Worm (Caenorhabditis elegans) whole organism, young adult: ENCODE measurements around the gene T23G5.2.
A peak's percentile ranks its signal among the peaks of the same experiment; 100 is the strongest.

ENCODE experiments used
- B0336.3 ChIP-seq: fragments of 200-800 bp; sonication (Bioruptor generic); IDR thresholded peaks from 2 replicates; pipeline ENCODE4 v1.3.6; 2022; ENCODE audit warnings: missing genetic modification characterization, missing compliant biosample characterization
- F10E7.11 ChIP-seq: sonication (generic microtip); optimal IDR thresholded peaks from 2 replicates; lab custom pipeline; 2017; ENCODE audit warnings: mild to moderate bottlenecking, missing genetic modification characterization, moderate library complexity, missing compliant biosample characterization
- F33H1.4 ChIP-seq: fragments of 200-800 bp; sonication (Bioruptor generic); IDR thresholded peaks from 2 replicates; pipeline ENCODE4 v1.3.6; 2022; ENCODE audit warnings: missing genetic modification reagents, missing genetic modification characterization, missing compliant biosample characterization
- F37B4.10 ChIP-seq: fragments of 200-800 bp; sonication (Bioruptor generic); IDR thresholded peaks from 2 replicates; pipeline ENCODE4 v1.3.6; 2022; ENCODE audit warnings: missing genetic modification characterization, missing compliant biosample characterization
- F55B11.4 ChIP-seq: sonication (generic microtip); optimal IDR thresholded peaks from 2 replicates; lab custom pipeline; 2016; ENCODE audit warnings: missing compliant biosample characterization, missing genetic modification characterization, borderline replicate concordance; ENCODE audit not compliant: insufficient read depth
- K11D2.4 ChIP-seq: fragments of 200-800 bp; sonication (Bioruptor generic); IDR thresholded peaks from 2 replicates; pipeline ENCODE4 v1.3.6; 2022; ENCODE audit warnings: missing genetic modification reagents, missing genetic modification characterization, missing compliant biosample characterization
- Y79H2A.3 ChIP-seq: fragments of 200-800 bp; sonication (Bioruptor generic); conservative IDR thresholded peaks from 2 replicates; pipeline ENCODE4 v1.3.6; 2022; ENCODE audit warnings: missing genetic modification reagents, missing genetic modification characterization, missing compliant biosample characterization
- Y95B8A.8 ChIP-seq: fragments of 200-800 bp; sonication (Bioruptor generic); IDR thresholded peaks from 2 replicates; pipeline ENCODE4 v1.3.6; 2022; ENCODE audit warnings: missing genetic modification reagents, missing genetic modification characterization, missing compliant biosample characterization
- ama-1 ChIP-seq, 3 experiments: fragments of 150-350 bp in 1 of 3; sonication (generic microtip) in 2 of 3; optimal IDR thresholded peaks; 2 replicates each; lab custom pipeline; 2014 to 2018; ENCODE audit warnings: missing biosample characterization in 2 of 3, missing genetic modification characterization in 2 of 3, missing genetic modification reagents in 2 of 3
- aptf-3 ChIP-seq: fragments of 200-800 bp; sonication (Bioruptor generic); IDR thresholded peaks from 2 replicates; pipeline ENCODE4 v1.3.6; 2022; ENCODE audit warnings: missing genetic modification characterization, missing compliant biosample characterization
- atf-7 ChIP-seq: sonication (generic microtip); optimal IDR thresholded peaks from 2 replicates; lab custom pipeline; 2017; ENCODE audit warnings: mild to moderate bottlenecking, missing genetic modification characterization, missing compliant biosample characterization
- attf-5 ChIP-seq: fragments of 200-800 bp; sonication (Bioruptor generic); optimal IDR thresholded peaks from 2 replicates; lab custom pipeline; 2018; ENCODE audit warnings: mild to moderate bottlenecking, missing genetic modification characterization, missing compliant biosample characterization
- ceh-100 ChIP-seq: fragments of 200-800 bp; sonication (Bioruptor generic); IDR thresholded peaks from 2 replicates; pipeline ENCODE4 v1.3.6; 2022; ENCODE audit warnings: missing genetic modification reagents, missing genetic modification characterization, missing compliant biosample characterization
- ceh-27 ChIP-seq: fragments of 200-800 bp; sonication (Bioruptor generic); optimal IDR thresholded peaks from 2 replicates; lab custom pipeline; 2018; ENCODE audit warnings: mild to moderate bottlenecking, missing genetic modification characterization, moderate library complexity, missing compliant biosample characterization
- ceh-79 ChIP-seq: sonication (generic microtip); optimal IDR thresholded peaks from 2 replicates; lab custom pipeline; 2017; ENCODE audit warnings: mild to moderate bottlenecking, missing genetic modification characterization, missing compliant biosample characterization
- chd-7 ChIP-seq: sonication (generic microtip); optimal IDR thresholded peaks from 2 replicates; lab custom pipeline; 2016; ENCODE audit warnings: mild to moderate bottlenecking, missing genetic modification characterization, moderate library complexity, missing compliant biosample characterization
- ets-4 ChIP-seq: fragments of 200-800 bp; sonication (Bioruptor generic); optimal IDR thresholded peaks from 2 replicates; lab custom pipeline; 2018; ENCODE audit warnings: mild to moderate bottlenecking, missing genetic modification characterization, missing compliant biosample characterization
- hmg-1.2 ChIP-seq: fragments of 200-800 bp; sonication (Bioruptor generic); IDR thresholded peaks from 2 replicates; pipeline ENCODE4 v1.3.6; 2022; ENCODE audit warnings: missing genetic modification reagents, missing genetic modification characterization, missing compliant biosample characterization
- lsy-27 ChIP-seq: sonication (generic microtip); optimal IDR thresholded peaks from 2 replicates; lab custom pipeline; 2017; ENCODE audit warnings: missing genetic modification characterization, mild to moderate bottlenecking, missing compliant biosample characterization, antibody characterized with exemption, missing genotype, borderline replicate concordance; ENCODE audit not compliant: insufficient read depth
- madf-10 ChIP-seq: sonication (generic microtip); optimal IDR thresholded peaks from 2 replicates; lab custom pipeline; 2016; ENCODE audit warnings: mild to moderate bottlenecking, missing genetic modification characterization, missing compliant biosample characterization
- madf-3 ChIP-seq: fragments of 200-800 bp; sonication (Bioruptor generic); IDR thresholded peaks from 2 replicates; pipeline ENCODE4 v1.3.6; 2022; ENCODE audit warnings: missing genetic modification reagents, missing genetic modification characterization, missing compliant biosample characterization
- mcd-1 ChIP-seq: fragments of 200-800 bp; sonication (Bioruptor generic); IDR thresholded peaks from 2 replicates; pipeline ENCODE4 v1.3.6; 2022; ENCODE audit warnings: missing genetic modification reagents, missing genetic modification characterization, missing compliant biosample characterization
- mel-28 ChIP-seq: sonication (generic microtip); optimal IDR thresholded peaks from 2 replicates; lab custom pipeline; 2016; ENCODE audit warnings: borderline replicate concordance, mild to moderate bottlenecking, missing genetic modification characterization, missing compliant biosample characterization
- nhr-27 ChIP-seq: fragments of 200-800 bp; sonication (Bioruptor generic); optimal IDR thresholded peaks from 2 replicates; lab custom pipeline; 2018; ENCODE audit warnings: mild to moderate bottlenecking, missing genetic modification characterization, moderate library complexity, missing compliant biosample characterization
- nhr-80 ChIP-seq: sonication (generic microtip); optimal IDR thresholded peaks from 2 replicates; lab custom pipeline; 2016; ENCODE audit warnings: missing genetic modification characterization, missing compliant biosample characterization
- pha-4 ChIP-seq: fragments of 150-350 bp; sonication (generic microtip); optimal IDR thresholded peaks from 2 replicates; lab custom pipeline; 2014; ENCODE audit warnings: missing biosample characterization, missing genetic modification reagents, missing genetic modification characterization
- rec-8 ChIP-seq, 2 experiments: sonication (generic microtip); optimal IDR thresholded peaks; 2 replicates each; lab custom pipeline; 2016; ENCODE audit warnings: mild to moderate bottlenecking in 2 of 2, missing genetic modification characterization in 2 of 2, missing genetic modification reagents in 2 of 2, missing genotype in 2 of 2, missing biosample characterization in 1 of 2, missing compliant biosample characterization in 1 of 2, moderate library complexity in 1 of 2
- repo-1 ChIP-seq: sonication (generic microtip); optimal IDR thresholded peaks from 2 replicates; lab custom pipeline; 2017; ENCODE audit warnings: mild to moderate bottlenecking, missing genetic modification characterization, missing compliant biosample characterization
- snpc-3.4 ChIP-seq: sonication (generic microtip); optimal IDR thresholded peaks from 2 replicates; lab custom pipeline; 2017; ENCODE audit warnings: missing genetic modification characterization, mild to moderate bottlenecking, missing compliant biosample characterization, antibody characterized with exemption, moderate library complexity, missing genotype, missing genetic modification reagents
- ztf-22 ChIP-seq: fragments of 200-800 bp; sonication (Bioruptor generic); optimal IDR thresholded peaks from 2 replicates; lab custom pipeline; 2018; ENCODE audit warnings: mild to moderate bottlenecking, missing genetic modification characterization, moderate library complexity, missing compliant biosample characterization
- ztf-6 ChIP-seq: fragments of 200-800 bp; sonication (Bioruptor generic); IDR thresholded peaks from 2 replicates; pipeline ENCODE4 v1.3.6; 2022; ENCODE audit warnings: missing genetic modification reagents, missing genetic modification characterization, missing compliant biosample characterization

Gene T23G5.2

DNA sequence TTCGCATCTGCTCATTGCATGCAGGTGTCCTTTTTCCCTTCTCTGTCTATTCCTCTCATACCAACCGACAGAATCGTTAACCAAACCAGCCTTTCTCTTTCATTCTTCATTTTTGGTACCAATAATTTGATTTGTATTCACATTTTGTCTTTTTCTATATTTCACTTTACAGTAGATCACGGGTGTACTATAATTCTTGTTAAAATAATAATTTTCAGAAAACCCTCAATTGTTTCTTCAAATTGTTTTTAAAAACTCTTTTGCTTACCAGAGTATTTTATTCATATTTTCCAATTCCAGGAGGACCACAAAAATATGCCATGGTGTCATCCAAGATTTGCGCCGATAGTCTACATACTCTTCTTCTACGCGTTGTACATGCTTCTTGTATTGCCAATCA lies 14.6 kb upstream of the T23G5.2 start, which contains the start of gene T02C1.2:
Gene T02C1.2, plus strand, starts transcription at position 301 of the 400 bp plus-strand sequence.
- TF ChIP-seq lsy-27 (tag; lab: Kevin White, UChicago) (no peak), F10E7.11 (tag; lab: Kevin White, UChicago) (no peak), ets-4 (GFP tag; lab: Kevin White, UChicago) (no peak), ama-1 (optimal IDR thresholded peaks at IDR 0.05; lab: Kevin White, UChicago) (no peak), ama-1 (GFP tag; optimal IDR thresholded peaks at IDR 0.05; lab: Kevin White, UChicago) (no peak)

DNA sequence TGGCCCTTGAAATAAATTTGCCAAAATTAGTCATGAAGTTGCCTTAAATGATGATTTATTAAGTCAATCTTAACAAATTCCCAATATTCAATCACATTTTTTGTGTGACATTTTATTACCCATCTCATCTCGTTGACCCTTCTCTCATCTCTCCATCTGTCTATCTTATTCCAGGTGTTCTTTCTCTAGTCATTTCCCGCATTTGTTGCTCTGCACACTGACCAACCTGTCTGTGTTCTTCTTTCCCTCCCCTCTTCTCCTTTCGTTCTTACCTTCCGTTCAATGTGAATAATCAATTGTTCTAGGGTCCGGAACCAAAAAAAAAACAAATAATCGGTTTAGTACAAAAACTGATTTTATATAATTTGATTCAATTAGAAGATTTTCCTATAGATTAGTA lies 11.1 kb upstream of the T23G5.2 start, which contains the start of gene T02C1.1:
Gene T02C1.1, plus strand, starts transcription at position 305 of the 400 bp plus-strand sequence.
- TF ChIP-seq ceh-79 (tag; lab: Kevin White, UChicago), result no peak
- no peak for TF ChIP-seq snpc-3.4 (tag; lab: Kevin White, UChicago)

DNA sequence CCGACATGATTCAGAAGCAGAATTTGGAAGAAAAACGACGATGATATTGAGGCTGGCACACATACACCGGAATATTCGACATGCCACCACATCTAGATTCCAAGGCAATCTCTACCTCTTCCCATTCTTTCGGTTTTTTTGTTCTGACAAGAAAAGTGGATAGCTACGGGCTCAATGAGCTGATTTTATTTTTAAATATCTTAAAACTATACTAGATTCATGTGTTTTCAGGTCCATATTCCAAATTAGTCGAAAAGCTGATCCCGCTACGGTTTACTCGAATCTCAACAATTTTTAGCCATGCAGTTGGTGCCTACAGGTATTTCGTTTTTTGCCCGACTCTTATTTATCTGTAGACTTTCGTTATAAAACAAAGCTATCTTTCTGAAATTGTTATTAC lies 6.5 kb upstream of the T23G5.2 start, which contains the start of gene dat-1:
Gene dat-1, plus strand, starts transcription at position 301 of the 400 bp plus-strand sequence.
- TF ChIP-seq ceh-100 (GFP tag; lab: Robert Waterston, UW) (no peak), madf-10 (tag; lab: Kevin White, UChicago) (no peak), repo-1 (tag; lab: Kevin White, UChicago) (no peak), F37B4.10 (GFP tag; lab: Robert Waterston, UW) (no peak), Y95B8A.8 (GFP tag; lab: Robert Waterston, UW) (no peak), chd-7 (tag; lab: Kevin White, UChicago) (no peak), B0336.3 (GFP tag; lab: Robert Waterston, UW) (no peak), rec-8 (tag; optimal IDR thresholded peaks at IDR 0.05; lab: Kevin White, UChicago) (no peak), ztf-22 (GFP tag; lab: Kevin White, UChicago) (no peak), mel-28 (tag; lab: Kevin White, UChicago) (no peak), Y79H2A.3 (GFP tag; lab: Robert Waterston, UW) (no peak)

DNA sequence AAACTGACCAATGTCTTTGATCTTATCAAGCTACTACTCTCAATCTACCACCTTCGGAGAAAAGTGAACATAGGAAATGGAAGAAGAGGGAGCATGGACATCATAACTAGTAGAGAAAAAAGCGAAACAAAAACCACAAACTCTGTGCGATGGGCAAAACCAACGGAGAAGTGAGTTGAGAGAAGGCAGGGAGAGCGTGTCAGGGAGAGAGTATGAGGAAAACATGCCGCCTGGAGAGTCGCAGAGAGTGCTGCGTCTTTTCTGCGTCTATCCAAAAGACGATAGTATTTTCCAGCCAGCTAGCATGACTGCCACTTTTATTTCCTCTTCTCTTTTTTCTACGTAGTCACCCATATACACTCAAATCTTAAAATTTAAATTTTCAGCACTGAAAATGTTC lies 3.9 kb upstream of the T23G5.2 start, which contains the start of gene saeg-2:
Gene saeg-2, plus strand, starts transcription at position 381 of the 400 bp plus-strand sequence.
- TF ChIP-seq mcd-1 (GFP tag; lab: Robert Waterston, UW) (0 out of 2 replicates have a peak, but pooled peaks have one; percentile 15), ztf-6 (GFP tag; lab: Robert Waterston, UW) (no peak), ceh-27 (GFP tag; lab: Kevin White, UChicago) (peak; percentile 24), F33H1.4 (GFP tag; lab: Robert Waterston, UW) (no peak), hmg-1.2 (GFP tag; lab: Robert Waterston, UW) (peak; percentile 68; the same call in 1 of the 2 replicates), K11D2.4 (GFP tag; lab: Robert Waterston, UW) (no peak), madf-3 (no peak), nhr-80 (tag; lab: Kevin White, UChicago) (peak; percentile 75), F55B11.4 (tag; lab: Kevin White, UChicago) (no peak), attf-5 (peak; percentile 4), Y95B8A.8 (GFP tag; lab: Robert Waterston, UW) (no peak), ets-4 (GFP tag; lab: Kevin White, UChicago) (peak; percentile 22), aptf-3 (GFP tag; lab: Robert Waterston, UW) (no peak), atf-7 (tag; lab: Kevin White, UChicago) (no peak), nhr-27 (tag; lab: Kevin White, UChicago) (no peak), pha-4 (tag; lab: Kevin White, UChicago) (no peak)
